Worm (Caenorhabditis elegans) whole organism, L1 larva: Measurements from ENCODE around the gene msp-64.

Source experiments
- fos-1 ChIP-seq: fragments of 150-350 bp; optimal IDR thresholded peaks from 2 replicates; lab custom pipeline; 2014; ENCODE audit warnings: missing biosample characterization, missing genetic modification characterization
- jun-1 ChIP-seq: fragments of 150-350 bp; optimal IDR thresholded peaks from 2 replicates; lab custom pipeline; 2014; ENCODE audit warnings: missing biosample characterization, missing genetic modification reagents, missing genetic modification characterization
- lir-3 ChIP-seq: sonication (generic microtip); optimal IDR thresholded peaks from 2 replicates; lab custom pipeline; 2016; ENCODE audit warnings: mild to moderate bottlenecking, missing genetic modification characterization, moderate library complexity, missing compliant biosample characterization; ENCODE audit not compliant: poor library complexity
- mdl-1 ChIP-seq, 2 experiments: fragments of 150-350 bp; optimal IDR thresholded peaks; 2 replicates each; lab custom pipeline; 2014 to 2017; ENCODE audit warnings: missing biosample characterization in 2 of 2, missing genetic modification characterization in 2 of 2, inconsistent platforms in 1 of 2
- nhr-11 ChIP-seq: fragments of 150-350 bp; optimal IDR thresholded peaks from 2 replicates; lab custom pipeline; 2014; ENCODE audit warnings: missing biosample characterization, missing genetic modification characterization
- nhr-237 ChIP-seq: fragments of 150-350 bp; optimal IDR thresholded peaks from 2 replicates; lab custom pipeline; 2014; ENCODE audit warnings: missing biosample characterization, missing genetic modification characterization
- pag-3 ChIP-seq: sonication (generic microtip); optimal IDR thresholded peaks from 2 replicates; lab custom pipeline; 2017; ENCODE audit warnings: missing genetic modification characterization, mild to moderate bottlenecking, missing compliant biosample characterization, antibody characterized with exemption, borderline replicate concordance; ENCODE audit not compliant: insufficient read depth
- pqm-1 ChIP-seq: sonication (generic microtip); optimal IDR thresholded peaks from 3 replicates; lab custom pipeline; 2017; ENCODE audit warnings: missing biosample characterization, missing genetic modification characterization
- rnt-1 ChIP-seq: sonication (generic microtip); optimal IDR thresholded peaks from 2 replicates; lab custom pipeline; 2016; ENCODE audit warnings: mild to moderate bottlenecking, missing genetic modification characterization, moderate library complexity, missing compliant biosample characterization
- snpc-4 ChIP-seq: fragments of 150-350 bp; optimal IDR thresholded peaks from 2 replicates; lab custom pipeline; 2014; ENCODE audit warnings: missing biosample characterization, missing genetic modification characterization
- sox-4 ChIP-seq: sonication (generic microtip); optimal IDR thresholded peaks from 2 replicates; lab custom pipeline; 2016; ENCODE audit warnings: missing genetic modification characterization, missing compliant biosample characterization
- vab-15 ChIP-seq: sonication (generic microtip); optimal IDR thresholded peaks from 2 replicates; lab custom pipeline; 2017; ENCODE audit warnings: missing genotype, mild to moderate bottlenecking, missing genetic modification characterization, missing compliant biosample characterization
- xbp-1 ChIP-seq: sonication (generic microtip); optimal IDR thresholded peaks from 2 replicates; lab custom pipeline; 2016; ENCODE audit warnings: missing genetic modification characterization, missing compliant biosample characterization
- ztf-11 ChIP-seq, 2 experiments: sonication (generic microtip); optimal IDR thresholded peaks; 2 replicates each; lab custom pipeline; 2016 to 2017; ENCODE audit warnings: missing genetic modification characterization in 2 of 2, missing biosample characterization in 1 of 2, missing compliant biosample characterization in 1 of 2

DNA sequence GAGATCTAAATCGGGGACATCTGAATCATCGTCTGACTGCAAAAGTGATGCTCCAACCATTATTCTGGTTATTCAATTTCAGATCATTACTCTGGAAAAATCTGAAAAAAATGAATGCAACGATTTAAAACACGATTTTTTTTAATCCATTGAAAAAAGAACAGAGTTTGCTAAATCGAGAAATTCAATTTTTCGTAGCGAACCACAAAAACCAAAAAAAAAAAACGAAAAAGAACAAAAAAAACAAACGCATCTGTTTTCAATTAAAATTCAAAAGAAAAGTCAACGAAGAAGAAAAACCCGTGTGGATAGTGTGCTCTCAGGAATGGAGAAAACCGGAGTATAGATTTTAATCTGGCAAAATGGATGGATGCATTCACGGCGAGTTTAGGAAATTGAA is 48.2 kb upstream of the msp-64 start, which contains the start of gene F55C12.4:
- TF ChIP-seq snpc-4 (no peak), nhr-11 (tag; lab: Kevin White, UChicago) (no peak), xbp-1 (tag; lab: Kevin White, UChicago) (no peak), fos-1 (tag; lab: Kevin White, UChicago) (no peak), pag-3 (no peak), jun-1 (no peak), pqm-1 (tag; lab: Kevin White, UChicago) (no peak), vab-15 (tag; lab: Kevin White, UChicago) (no peak), rnt-1 (no peak), ztf-11 (tag; optimal IDR thresholded peaks at IDR 0.05; lab: Kevin White, UChicago) (no peak), mdl-1 (tag; optimal IDR thresholded peaks at IDR 0.05; lab: Kevin White, UChicago) (no peak), lir-3 (tag; lab: Kevin White, UChicago) (no peak), sox-4 (no peak), nhr-237 (tag; lab: Kevin White, UChicago) (no peak)
